Worm (Caenorhabditis elegans): ENCODE data around the gene F10D7.10.

ce11 chrX:17340484-17340883 lies 39.1 kb downstream of the F10D7.10 start, which contains the start of gene C53C11.1:
- TF ChIP-seq him-1 (tag; optimal IDR thresholded peaks at IDR 0.05), result no peak
- TF ChIP-seq W03F9.2 (tag; optimal IDR thresholded peaks at IDR 0.05), result no peak
- TF ChIP-seq dao-5 (tag; optimal IDR thresholded peaks at IDR 0.05), result no peak

Measured in whole organism, L4/young adult.